Fruit fly (Drosophila melanogaster) whole organism, embryonic: ENCODE results near the gene CG33120.

ENCODE experiments used
- Adf1 ChIP-seq: fragments of 200-800 bp; sonication (Bioruptor generic); IDR thresholded peaks from 2 replicates; pipeline ENCODE4 v1.3.6; 2022; ENCODE audit warnings: missing biosample characterization, missing genetic modification characterization
- Aef1 ChIP-seq: fragments of 200-800 bp; sonication (Bioruptor generic); IDR thresholded peaks from 3 replicates; pipeline ENCODE4 v1.3.6; 2022; ENCODE audit warnings: missing biosample characterization, missing genetic modification characterization
- Antp ChIP-seq: fragments of 200-800 bp; sonication (Bioruptor generic); optimal IDR thresholded peaks from 3 replicates; lab custom pipeline; 2016; ENCODE audit warnings: missing biosample characterization, missing genetic modification characterization
- Atf6 ChIP-seq: fragments of 200-800 bp; sonication (Bioruptor generic); IDR thresholded peaks from 2 replicates; pipeline ENCODE4 v1.3.6; 2022; ENCODE audit warnings: missing biosample characterization, missing genetic modification characterization
- CG10147 ChIP-seq: fragments of 200-800 bp; sonication (Bioruptor generic); optimal IDR thresholded peaks from 2 replicates; lab custom pipeline; 2019; ENCODE audit warnings: missing biosample characterization, mild to moderate bottlenecking, missing genetic modification characterization, moderate library complexity
- CG12769 ChIP-seq: fragments of 200-800 bp; sonication (Bioruptor generic); optimal IDR thresholded peaks from 2 replicates; lab custom pipeline; 2019; ENCODE audit warnings: missing biosample characterization, mild to moderate bottlenecking, missing genetic modification characterization, moderate library complexity
- CG13624 ChIP-seq: fragments of 200-800 bp; sonication (Bioruptor generic); optimal IDR thresholded peaks from 2 replicates; lab custom pipeline; 2016; ENCODE audit warnings: missing biosample characterization, missing genetic modification characterization
- CG15514 ChIP-seq: fragments of 200-800 bp; sonication (Bioruptor generic); optimal IDR thresholded peaks from 3 replicates; lab custom pipeline; 2017; ENCODE audit warnings: missing biosample characterization, missing genetic modification characterization, mild to moderate bottlenecking, moderate library complexity, missing genetic modification reagents
- CG17361 ChIP-seq: fragments of 200-800 bp; sonication (Bioruptor generic); IDR thresholded peaks from 3 replicates; pipeline ENCODE4 v1.3.6; 2022; ENCODE audit warnings: missing biosample characterization, missing genetic modification characterization
- CG17612 ChIP-seq: fragments of 200-800 bp; sonication (Bioruptor generic); IDR thresholded peaks from 2 replicates; pipeline ENCODE4 v1.3.6; 2022; ENCODE audit warnings: missing biosample characterization, missing genetic modification characterization
- CG32532 ChIP-seq: fragments of 200-800 bp; sonication (Bioruptor generic); IDR thresholded peaks from 2 replicates; pipeline ENCODE4 v1.3.6; 2022; ENCODE audit warnings: missing biosample characterization, missing genetic modification characterization
- CG3281 ChIP-seq: fragments of 200-800 bp; sonication (Bioruptor generic); optimal IDR thresholded peaks from 3 replicates; lab custom pipeline; 2017; ENCODE audit warnings: missing biosample characterization, mild to moderate bottlenecking, missing genetic modification characterization
- CG42726 ChIP-seq: fragments of 200-800 bp; sonication (Bioruptor generic); IDR thresholded peaks from 2 replicates; pipeline ENCODE4 v1.3.6; 2022; ENCODE audit warnings: missing biosample characterization, missing genetic modification characterization; ENCODE audit not compliant: partially characterized antibody
- CG5180 ChIP-seq: fragments of 200-800 bp; sonication (Bioruptor generic); optimal IDR thresholded peaks from 3 replicates; lab custom pipeline; 2017; ENCODE audit warnings: missing biosample characterization, missing genetic modification characterization, mild to moderate bottlenecking, moderate library complexity, missing genetic modification reagents
- CG6272 ChIP-seq: fragments of 200-800 bp; sonication (Bioruptor generic); IDR thresholded peaks from 2 replicates; pipeline ENCODE4 v1.3.6; 2022; ENCODE audit warnings: missing biosample characterization, missing genetic modification characterization
- CG7372 ChIP-seq: fragments of 200-800 bp; sonication (Bioruptor generic); IDR thresholded peaks from 2 replicates; pipeline ENCODE4 v1.3.6; 2022; ENCODE audit warnings: missing biosample characterization, missing genetic modification characterization
- CG7987 ChIP-seq: fragments of 200-800 bp; sonication (Bioruptor generic); optimal IDR thresholded peaks from 2 replicates; lab custom pipeline; 2018; ENCODE audit warnings: missing biosample characterization, mild to moderate bottlenecking, missing genetic modification characterization, moderate library complexity
- CG8290 ChIP-seq, 3 experiments: fragments of 200-800 bp; sonication (Bioruptor generic); optimal IDR thresholded peaks; 2 replicates each; lab custom pipeline; 2016 to 2019; ENCODE audit warnings: missing biosample characterization in 3 of 3, missing genetic modification characterization in 3 of 3, mild to moderate bottlenecking in 2 of 3, moderate library complexity in 1 of 3
- CrebB ChIP-seq: fragments of 200-800 bp; sonication (Bioruptor generic); optimal IDR thresholded peaks from 3 replicates; lab custom pipeline; 2018; ENCODE audit warnings: missing biosample characterization, mild to moderate bottlenecking, missing genetic modification characterization
- HLH3B ChIP-seq: fragments of 200-800 bp; sonication (Bioruptor generic); IDR thresholded peaks from 2 replicates; pipeline ENCODE4 v1.3.6; 2022; ENCODE audit warnings: missing biosample characterization, missing genetic modification characterization
- HmgZ ChIP-seq: fragments of 200-800 bp; sonication (Bioruptor generic); optimal IDR thresholded peaks from 2 replicates; lab custom pipeline; 2018; ENCODE audit warnings: missing biosample characterization, mild to moderate bottlenecking, missing genetic modification characterization
- Hr78 ChIP-seq, 2 experiments: fragments of 200-800 bp in 1 of 2; fragments of >200 bp in 1 of 2; sonication (Bioruptor generic) in 1 of 2; optimal IDR thresholded peaks; 2 replicates each; lab custom pipeline; 2017 to 2019; ENCODE audit warnings: missing biosample characterization in 2 of 2, missing genetic modification characterization in 2 of 2, mild to moderate bottlenecking in 1 of 2, moderate library complexity in 1 of 2
- Jarid2 ChIP-seq: fragments of 200-800 bp; sonication (Bioruptor generic); optimal IDR thresholded peaks from 3 replicates; lab custom pipeline; 2017; ENCODE audit warnings: mild to moderate bottlenecking, missing biosample characterization, missing genetic modification reagents, missing genetic modification characterization
- Max ChIP-seq: fragments of 200-800 bp; sonication (Bioruptor generic); optimal IDR thresholded peaks from 2 replicates; lab custom pipeline; 2016; ENCODE audit warnings: missing biosample characterization, mild to moderate bottlenecking, missing genetic modification characterization
- NfI ChIP-seq: fragments of 200-800 bp; sonication (Bioruptor generic); optimal IDR thresholded peaks from 3 replicates; lab custom pipeline; 2018; ENCODE audit warnings: missing biosample characterization, mild to moderate bottlenecking, missing genetic modification characterization, moderate library complexity
- Rfx ChIP-seq: fragments of 200-800 bp; sonication (Bioruptor generic); IDR thresholded peaks from 2 replicates; pipeline ENCODE4 v1.3.6; 2022; ENCODE audit warnings: missing biosample characterization, missing genetic modification characterization
- Sin3A ChIP-seq: fragments of >200 bp; optimal IDR thresholded peaks from 2 replicates; lab custom pipeline; 2018
- abd-A ChIP-seq: fragments of 200-800 bp; sonication (Bioruptor generic); optimal IDR thresholded peaks from 3 replicates; lab custom pipeline; 2019; ENCODE audit warnings: missing biosample characterization, mild to moderate bottlenecking, missing genetic modification characterization, moderate library complexity
- btn ChIP-seq: fragments of 200-800 bp; sonication (Bioruptor generic); optimal IDR thresholded peaks from 2 replicates; lab custom pipeline; 2016; ENCODE audit warnings: missing biosample characterization, missing genetic modification characterization
- chinmo ChIP-seq: fragments of 200-800 bp; sonication (Bioruptor generic); IDR thresholded peaks from 4 replicates; pipeline ENCODE4 v1.3.6; 2022; ENCODE audit warnings: missing biosample characterization, missing genetic modification characterization; ENCODE audit not compliant: partially characterized antibody
- ci ChIP-seq: fragments of 200-800 bp; sonication (Bioruptor generic); IDR thresholded peaks from 3 replicates; pipeline ENCODE4 v1.3.6; 2022; ENCODE audit warnings: missing biosample characterization, missing genetic modification characterization
- gfzf ChIP-seq: fragments of 200-800 bp; sonication (Bioruptor generic); optimal IDR thresholded peaks from 2 replicates; lab custom pipeline; 2016; ENCODE audit warnings: missing biosample characterization, mild to moderate bottlenecking, missing genetic modification characterization, moderate library complexity
- hb ChIP-seq: fragments of 200-800 bp; sonication (Bioruptor generic); IDR thresholded peaks from 3 replicates; pipeline ENCODE4 v1.3.6; 2022; ENCODE audit warnings: missing biosample characterization, missing genetic modification characterization; ENCODE audit not compliant: partially characterized antibody
- hkb ChIP-seq, 2 experiments: fragments of 200-800 bp in 1 of 2; fragments of >200 bp in 1 of 2; sonication (Bioruptor generic) in 1 of 2; IDR thresholded peaks in 1 of 2; optimal IDR thresholded peaks in 1 of 2; 2 replicates each; pipeline versions ENCODE4 v1.3.6 to Lab custom; 2017 to 2022; ENCODE audit warnings: missing biosample characterization in 1 of 2, missing genetic modification characterization in 1 of 2
- kni ChIP-seq: fragments of 200-800 bp; sonication (Bioruptor generic); optimal IDR thresholded peaks from 3 replicates; lab custom pipeline; 2017; ENCODE audit warnings: mild to moderate bottlenecking, missing biosample characterization, missing genetic modification reagents, missing genetic modification characterization
- lbe ChIP-seq: fragments of 200-800 bp; sonication (Bioruptor generic); optimal IDR thresholded peaks from 2 replicates; lab custom pipeline; 2016; ENCODE audit warnings: missing biosample characterization, mild to moderate bottlenecking, missing genetic modification characterization
- mld ChIP-seq: fragments of 200-800 bp; sonication (Bioruptor generic); IDR thresholded peaks from 3 replicates; pipeline ENCODE4 v1.3.6; 2022; ENCODE audit warnings: missing biosample characterization, missing genetic modification characterization; ENCODE audit not compliant: partially characterized antibody
- nom ChIP-seq: fragments of 200-800 bp; sonication (Bioruptor generic); optimal IDR thresholded peaks from 2 replicates; lab custom pipeline; 2017; ENCODE audit warnings: missing biosample characterization, missing genetic modification characterization, mild to moderate bottlenecking, moderate library complexity, missing genetic modification reagents
- oc ChIP-seq: fragments of 200-800 bp; sonication (Bioruptor generic); optimal IDR thresholded peaks from 2 replicates; lab custom pipeline; 2018; ENCODE audit warnings: missing biosample characterization, mild to moderate bottlenecking, missing genetic modification characterization, moderate library complexity
- row ChIP-seq: fragments of 200-800 bp; sonication (Bioruptor generic); IDR thresholded peaks from 3 replicates; pipeline ENCODE4 v1.3.6; 2022; ENCODE audit warnings: missing biosample characterization, missing genetic modification characterization
- sug ChIP-seq: fragments of 200-800 bp; optimal IDR thresholded peaks from 2 replicates; lab custom pipeline; 2019; ENCODE audit warnings: missing biosample characterization, mild to moderate bottlenecking, missing genetic modification characterization, moderate library complexity
- vvl ChIP-seq: fragments of 200-800 bp; sonication (Bioruptor generic); IDR thresholded peaks from 2 replicates; pipeline ENCODE4 v1.3.6; 2022; ENCODE audit warnings: missing biosample characterization, missing genetic modification characterization
- wek ChIP-seq: fragments of 200-800 bp; sonication (Bioruptor generic); optimal IDR thresholded peaks from 3 replicates; lab custom pipeline; 2018; ENCODE audit warnings: missing biosample characterization, mild to moderate bottlenecking, missing genetic modification characterization, moderate library complexity
- wor ChIP-seq: fragments of 200-800 bp; sonication (Bioruptor generic); IDR thresholded peaks from 2 replicates; pipeline ENCODE4 v1.3.6; 2022; ENCODE audit warnings: missing biosample characterization, missing genetic modification characterization
- zen ChIP-seq: fragments of 200-800 bp; sonication (Bioruptor generic); optimal IDR thresholded peaks from 3 replicates; lab custom pipeline; 2018; ENCODE audit warnings: missing biosample characterization, mild to moderate bottlenecking, missing genetic modification characterization, moderate library complexity

Gene CG33120

dm6 chr2L:18826496-18827008, 17.8 kb downstream of the CG33120 start, which contains the start of gene Ugt36E1 (continued):
- TF ChIP-seq Hr78 (GFP tag; optimal IDR thresholded peaks at IDR 0.05; lab: Kevin White, UChicago), result no peak

- peak; percentile 29; the same call in 1 of the 2 replicates for TF ChIP-seq Adf1 (GFP tag; lab: Robert Waterston, UW)
- peak; percentile 0 for TF ChIP-seq CG3281 (GFP tag; lab: Kevin White, UChicago)
- 0 out of 2 replicates have a peak, but pooled peaks have one; percentile 37 for TF ChIP-seq vvl (GFP tag; lab: Robert Waterston, UW)
- peak; percentile 72 for TF ChIP-seq row (GFP tag; lab: Robert Waterston, UW)
- peak; percentile 6 for TF ChIP-seq HmgZ (tag; lab: Kevin White, UChicago)
- no peak for TF ChIP-seq CG17612
- TF ChIP-seq abd-A (tag; lab: Kevin White, UChicago), result peak; percentile 18
- TF ChIP-seq hb, result no peak
- TF ChIP-seq Jarid2 (GFP tag; lab: Kevin White, UChicago), result peak; percentile 83
- no peak for TF ChIP-seq btn (GFP tag; lab: Kevin White, UChicago)
- peak; percentile 28 for TF ChIP-seq CG10147
- TF ChIP-seq wek (GFP tag; lab: Kevin White, UChicago), result peak; percentile 8
- TF ChIP-seq CG17361 (GFP tag; lab: Robert Waterston, UW), result peak; percentile 26; the same call in 1 of the 3 replicates
- TF ChIP-seq CG15514 (GFP tag; lab: Kevin White, UChicago), result peak; percentile 52
- TF ChIP-seq CG6272 (GFP tag; lab: Robert Waterston, UW), result no peak
- no peak for TF ChIP-seq zen (tag; lab: Kevin White, UChicago)
- TF ChIP-seq CG12769 (tag; lab: Kevin White, UChicago), result peak; percentile 50
- no peak for TF ChIP-seq CG5180 (GFP tag; lab: Kevin White, UChicago)
- TF ChIP-seq mld (GFP tag; lab: Robert Waterston, UW), result 0 out of 3 replicates have a peak, but pooled peaks have one; percentile 48
- TF ChIP-seq Sin3A, result no peak
- TF ChIP-seq CG32532, result 0 out of 2 replicates have a peak, but pooled peaks have one; percentile 24
- TF ChIP-seq oc, result peak; percentile 27
- no peak for TF ChIP-seq gfzf (GFP tag; lab: Kevin White, UChicago)
- peak; percentile 36 for TF ChIP-seq kni (GFP tag; lab: Kevin White, UChicago)
- peak; percentile 33; the same call in 1 of the 2 replicates for TF ChIP-seq Rfx (GFP tag; lab: Robert Waterston, UW)
- no peak for TF ChIP-seq wor (GFP tag; lab: Robert Waterston, UW)
- TF ChIP-seq Antp (GFP tag; lab: Kevin White, UChicago), result no peak
- TF ChIP-seq CG13624, result no peak
- peak; percentile 81; the same call in 2 of the 4 replicates for TF ChIP-seq chinmo (GFP tag; lab: Robert Waterston, UW)
- TF ChIP-seq CG42726 (GFP tag; lab: Robert Waterston, UW), result peak; percentile 66
- peak; percentile 39 for TF ChIP-seq NfI (GFP tag; lab: Kevin White, UChicago)
- peak; percentile 4 for TF ChIP-seq CrebB (tag; lab: Kevin White, UChicago)
- peak; percentile 31 for TF ChIP-seq CG7987 (GFP tag; lab: Kevin White, UChicago)
- TF ChIP-seq Max (GFP tag; lab: Kevin White, UChicago), result no peak
- TF ChIP-seq lbe, result peak; percentile 50
- peak; percentile 74; the same call in 2 of the 3 replicates for TF ChIP-seq ci (GFP tag; lab: Robert Waterston, UW)
- TF ChIP-seq sug, result peak; percentile 1
- peak; percentile 15 for TF ChIP-seq nom (GFP tag; lab: Kevin White, UChicago)
- no peak for TF ChIP-seq CG7372 (GFP tag; lab: Robert Waterston, UW)
- TF ChIP-seq hkb (optimal IDR thresholded peaks at IDR 0.05; lab: Kevin White, UChicago), result no peak
- TF ChIP-seq hkb (GFP tag; IDR thresholded peaks at IDR 0.05; lab: Robert Waterston, UW), result 0 out of 2 replicates have a peak, but pooled peaks have one; percentile 33
- TF ChIP-seq Aef1, result no peak
- TF ChIP-seq CG8290 (GFP tag; optimal IDR thresholded peaks at IDR 0.05; lab: Kevin White, UChicago), result no peak
- TF ChIP-seq CG8290 (tag; optimal IDR thresholded peaks at IDR 0.05; lab: Kevin White, UChicago), result peak in 1 of 2 experiments; percentile 47
- 0 out of 2 replicates have a peak, but pooled peaks have one; percentile 12 for TF ChIP-seq Atf6 (GFP tag; lab: Robert Waterston, UW)
- TF ChIP-seq HLH3B (GFP tag; lab: Robert Waterston, UW), result peak; percentile 30; the same call in 1 of the 2 replicates
Observed at dm6 chr2L:18823243-18823803, 21.1 kb downstream of the CG33120 start, which contains the start of gene Ugt36D1. TSS of gene Ugt36D1 (plus strand) at chr2L:18823548.
